Fruit fly (Drosophila melanogaster) whole organism, embryonic: Measurements from ENCODE around the gene CG12519.

Source experiments
- Atf-2 ChIP-seq: fragments of 200-800 bp; sonication (Bioruptor generic); optimal IDR thresholded peaks from 2 replicates; lab custom pipeline; 2016; ENCODE audit warnings: missing biosample characterization, missing genetic modification characterization
- Bgb ChIP-seq: fragments of 200-800 bp; sonication (Bioruptor generic); IDR thresholded peaks from 2 replicates; pipeline ENCODE4 v1.3.6; 2022; ENCODE audit warnings: missing biosample characterization, missing genetic modification characterization; ENCODE audit not compliant: partially characterized antibody
- CG10321 ChIP-seq: fragments of 200-800 bp; sonication (Bioruptor generic); IDR thresholded peaks from 2 replicates; pipeline ENCODE4 v1.3.6; 2022; ENCODE audit warnings: missing biosample characterization, missing genetic modification characterization
- CG10543 ChIP-seq: fragments of 200-800 bp; sonication (Bioruptor generic); optimal IDR thresholded peaks from 3 replicates; lab custom pipeline; 2017; ENCODE audit warnings: missing biosample characterization, mild to moderate bottlenecking, missing genetic modification characterization, moderate library complexity
- CG11093 ChIP-seq: fragments of 200-800 bp; sonication (Bioruptor generic); IDR thresholded peaks from 3 replicates; pipeline ENCODE4 v1.3.6; 2022; ENCODE audit warnings: missing biosample characterization, missing genetic modification characterization
- CG14965 ChIP-seq: fragments of 200-800 bp; sonication (Bioruptor generic); optimal IDR thresholded peaks from 2 replicates; lab custom pipeline; 2016; ENCODE audit warnings: missing biosample characterization, missing genetic modification characterization, borderline replicate concordance
- CG15601 ChIP-seq: fragments of 200-800 bp; sonication (Bioruptor generic); optimal IDR thresholded peaks from 3 replicates; lab custom pipeline; 2019; ENCODE audit warnings: missing biosample characterization, mild to moderate bottlenecking, missing genetic modification characterization, moderate library complexity
- CG18262 ChIP-seq: fragments of 200-800 bp; optimal IDR thresholded peaks from 3 replicates; lab custom pipeline; 2019; ENCODE audit warnings: missing biosample characterization, mild to moderate bottlenecking, missing genetic modification characterization, moderate library complexity
- CG2120 ChIP-seq: fragments of 200-800 bp; sonication (Bioruptor generic); optimal IDR thresholded peaks from 3 replicates; lab custom pipeline; 2016; ENCODE audit warnings: missing biosample characterization, missing genetic modification characterization
- CG32532 ChIP-seq: fragments of 200-800 bp; sonication (Bioruptor generic); IDR thresholded peaks from 2 replicates; pipeline ENCODE4 v1.3.6; 2022; ENCODE audit warnings: missing biosample characterization, missing genetic modification characterization
- CG33557 ChIP-seq: fragments of 200-800 bp; sonication (Bioruptor generic); optimal IDR thresholded peaks from 2 replicates; lab custom pipeline; 2019; ENCODE audit warnings: missing biosample characterization, mild to moderate bottlenecking, missing genetic modification characterization, moderate library complexity
- CG34224 ChIP-seq: fragments of 200-800 bp; sonication (Bioruptor generic); IDR thresholded peaks from 3 replicates; pipeline ENCODE4 v1.3.6; 2022; ENCODE audit warnings: missing biosample characterization, missing genetic modification characterization; ENCODE audit not compliant: partially characterized antibody
- CG4820 ChIP-seq: fragments of 200-800 bp; sonication (Bioruptor generic); optimal IDR thresholded peaks from 3 replicates; lab custom pipeline; 2016; ENCODE audit warnings: missing biosample characterization, missing genetic modification characterization
- CG5953 ChIP-seq: fragments of 200-800 bp; sonication (Bioruptor generic); IDR thresholded peaks from 2 replicates; pipeline ENCODE4 v1.3.6; 2022; ENCODE audit warnings: missing biosample characterization, missing genetic modification characterization
- CG6765 ChIP-seq: fragments of 200-800 bp; sonication (Bioruptor generic); optimal IDR thresholded peaks from 3 replicates; lab custom pipeline; 2017; ENCODE audit warnings: missing biosample characterization, mild to moderate bottlenecking, missing genetic modification characterization
- CG7745 ChIP-seq: fragments of 200-800 bp; sonication (Bioruptor generic); optimal IDR thresholded peaks from 2 replicates; lab custom pipeline; 2018; ENCODE audit warnings: missing biosample characterization, mild to moderate bottlenecking, missing genetic modification characterization, moderate library complexity
- CG9932 ChIP-seq: fragments of 200-800 bp; sonication (Bioruptor generic); IDR thresholded peaks from 2 replicates; pipeline ENCODE4 v1.3.6; 2022; ENCODE audit warnings: missing biosample characterization, missing genetic modification characterization
- CoRest ChIP-seq: fragments of 200-800 bp; sonication (Bioruptor generic); optimal IDR thresholded peaks from 3 replicates; lab custom pipeline; 2018; ENCODE audit warnings: missing biosample characterization, mild to moderate bottlenecking, missing genetic modification characterization, moderate library complexity
- Dbx ChIP-seq: fragments of 200-800 bp; sonication (Bioruptor generic); IDR thresholded peaks from 3 replicates; pipeline ENCODE4 v1.3.6; 2022; ENCODE audit warnings: missing biosample characterization, missing genetic modification characterization
- Deaf1 ChIP-seq: fragments of 200-800 bp; optimal IDR thresholded peaks from 3 replicates; lab custom pipeline; 2019; ENCODE audit warnings: missing biosample characterization, mild to moderate bottlenecking, missing genetic modification characterization, moderate library complexity
- Doc2 ChIP-seq: fragments of 200-800 bp; sonication (Bioruptor generic); IDR thresholded peaks from 2 replicates; pipeline ENCODE4 v1.3.6; 2022; ENCODE audit warnings: missing biosample characterization, missing genetic modification characterization
- Eip74EF ChIP-seq, 2 experiments: fragments of 200-800 bp in 1 of 2; fragments of >200 bp in 1 of 2; sonication (Bioruptor generic) in 1 of 2; optimal IDR thresholded peaks; 2 replicates each; lab custom pipeline; 2017 to 2019; ENCODE audit warnings: missing biosample characterization in 2 of 2, missing genetic modification characterization in 2 of 2, mild to moderate bottlenecking in 1 of 2, moderate library complexity in 1 of 2
- Fer2 ChIP-seq: fragments of 200-800 bp; sonication (Bioruptor generic); optimal IDR thresholded peaks from 2 replicates; lab custom pipeline; 2018; ENCODE audit warnings: missing biosample characterization, mild to moderate bottlenecking, missing genetic modification characterization, moderate library complexity
- GATAe ChIP-seq: fragments of 200-800 bp; sonication (Bioruptor generic); conservative IDR thresholded peaks from 2 replicates; pipeline ENCODE4 v1.3.6; 2022; ENCODE audit warnings: missing biosample characterization, missing genetic modification characterization
- Gsc ChIP-seq: fragments of 200-800 bp; sonication (Bioruptor generic); IDR thresholded peaks from 2 replicates; pipeline ENCODE4 v1.3.6; 2022; ENCODE audit warnings: missing biosample characterization, missing genetic modification characterization
- HLH54F ChIP-seq: fragments of 200-800 bp; sonication (Bioruptor generic); optimal IDR thresholded peaks from 3 replicates; lab custom pipeline; 2016; ENCODE audit warnings: missing biosample characterization, missing genetic modification characterization
- HLHmδ ChIP-seq: fragments of 200-800 bp; sonication (Bioruptor generic); optimal IDR thresholded peaks from 2 replicates; lab custom pipeline; 2018; ENCODE audit warnings: missing biosample characterization, mild to moderate bottlenecking, missing genetic modification characterization, moderate library complexity
- Hmr ChIP-seq: fragments of 200-800 bp; sonication (Bioruptor generic); optimal IDR thresholded peaks from 3 replicates; lab custom pipeline; 2017; ENCODE audit warnings: mild to moderate bottlenecking, missing biosample characterization, missing genetic modification reagents, missing genetic modification characterization
- Rfx ChIP-seq: fragments of 200-800 bp; sonication (Bioruptor generic); IDR thresholded peaks from 2 replicates; pipeline ENCODE4 v1.3.6; 2022; ENCODE audit warnings: missing biosample characterization, missing genetic modification characterization
- Side ChIP-seq: fragments of 200-800 bp; sonication (Bioruptor generic); optimal IDR thresholded peaks from 2 replicates; lab custom pipeline; 2016; ENCODE audit warnings: missing biosample characterization, missing genetic modification characterization
- Sin3A ChIP-seq: fragments of >200 bp; optimal IDR thresholded peaks from 2 replicates; lab custom pipeline; 2018
- TFAM ChIP-seq: fragments of 200-800 bp; sonication (Bioruptor generic); optimal IDR thresholded peaks from 2 replicates; lab custom pipeline; 2017; ENCODE audit warnings: missing biosample characterization, missing genetic modification characterization, inconsistent platforms
- Tbp ChIP-seq: fragments of >200 bp; optimal IDR thresholded peaks from 2 replicates; lab custom pipeline; 2018; ENCODE audit warnings: missing biosample characterization, missing genetic modification characterization
- Xbp1 ChIP-seq: fragments of 200-800 bp; sonication (Bioruptor generic); optimal IDR thresholded peaks from 3 replicates; lab custom pipeline; 2016; ENCODE audit warnings: missing biosample characterization, mild to moderate bottlenecking, missing genetic modification characterization
- caup ChIP-seq: fragments of 200-800 bp; sonication (Bioruptor generic); optimal IDR thresholded peaks from 3 replicates; lab custom pipeline; 2017; ENCODE audit warnings: missing biosample characterization, mild to moderate bottlenecking, missing genetic modification characterization, moderate library complexity; ENCODE audit not compliant: severe bottlenecking
- dmrt11E ChIP-seq: fragments of 200-800 bp; sonication (Bioruptor generic); optimal IDR thresholded peaks from 3 replicates; lab custom pipeline; 2018; ENCODE audit warnings: missing biosample characterization, mild to moderate bottlenecking, missing genetic modification characterization, moderate library complexity
- dysf ChIP-seq: fragments of 200-800 bp; sonication (Bioruptor generic); IDR thresholded peaks from 3 replicates; pipeline ENCODE4 v1.3.6; 2022; ENCODE audit warnings: missing biosample characterization, missing genetic modification characterization
- hb ChIP-seq: fragments of 200-800 bp; sonication (Bioruptor generic); IDR thresholded peaks from 3 replicates; pipeline ENCODE4 v1.3.6; 2022; ENCODE audit warnings: missing biosample characterization, missing genetic modification characterization; ENCODE audit not compliant: partially characterized antibody
- ken ChIP-seq: fragments of 200-800 bp; sonication (Bioruptor generic); IDR thresholded peaks from 3 replicates; pipeline ENCODE4 v1.3.6; 2022; ENCODE audit warnings: missing biosample characterization, missing genetic modification characterization
- lmd ChIP-seq: fragments of 200-800 bp; sonication (Bioruptor generic); IDR thresholded peaks from 2 replicates; pipeline ENCODE4 v1.3.6; 2022; ENCODE audit warnings: missing biosample characterization, missing genetic modification characterization
- nau ChIP-seq: fragments of 200-800 bp; sonication (Bioruptor generic); optimal IDR thresholded peaks from 3 replicates; lab custom pipeline; 2017; ENCODE audit warnings: missing biosample characterization, mild to moderate bottlenecking, missing genetic modification characterization, missing genetic modification reagents
- pho ChIP-seq: fragments of 200-800 bp; sonication (Bioruptor generic); optimal IDR thresholded peaks from 2 replicates; lab custom pipeline; 2016; ENCODE audit warnings: missing biosample characterization, missing genetic modification characterization
- psq ChIP-seq: fragments of 200-800 bp; sonication (Bioruptor generic); optimal IDR thresholded peaks from 2 replicates; lab custom pipeline; 2017; ENCODE audit warnings: missing biosample characterization, missing genetic modification characterization
- sd ChIP-seq: fragments of 200-800 bp; sonication (Bioruptor generic); optimal IDR thresholded peaks from 3 replicates; lab custom pipeline; 2018; ENCODE audit warnings: missing biosample characterization, mild to moderate bottlenecking, missing genetic modification characterization, moderate library complexity
- sob ChIP-seq: fragments of 200-800 bp; sonication (Bioruptor generic); IDR thresholded peaks from 2 replicates; pipeline ENCODE4 v1.3.6; 2022; ENCODE audit warnings: missing biosample characterization, missing genetic modification characterization
- trem ChIP-seq: fragments of 200-800 bp; optimal IDR thresholded peaks from 3 replicates; lab custom pipeline; 2019; ENCODE audit warnings: missing biosample characterization, mild to moderate bottlenecking, missing genetic modification characterization, moderate library complexity
- ttk ChIP-seq: fragments of 200-800 bp; sonication (Bioruptor generic); IDR thresholded peaks from 2 replicates; pipeline ENCODE4 v2.1.2; 2022; ENCODE audit warnings: missing biosample characterization, missing genetic modification characterization
- wdn ChIP-seq: fragments of 200-800 bp; sonication (Bioruptor generic); IDR thresholded peaks from 2 replicates; pipeline ENCODE4 v1.3.6; 2022; ENCODE audit warnings: missing biosample characterization, missing genetic modification characterization
- wek ChIP-seq: fragments of 200-800 bp; sonication (Bioruptor generic); optimal IDR thresholded peaks from 3 replicates; lab custom pipeline; 2018; ENCODE audit warnings: missing biosample characterization, mild to moderate bottlenecking, missing genetic modification characterization, moderate library complexity
- wor ChIP-seq: fragments of 200-800 bp; sonication (Bioruptor generic); IDR thresholded peaks from 2 replicates; pipeline ENCODE4 v1.3.6; 2022; ENCODE audit warnings: missing biosample characterization, missing genetic modification characterization

Gene CG12519

DNA sequence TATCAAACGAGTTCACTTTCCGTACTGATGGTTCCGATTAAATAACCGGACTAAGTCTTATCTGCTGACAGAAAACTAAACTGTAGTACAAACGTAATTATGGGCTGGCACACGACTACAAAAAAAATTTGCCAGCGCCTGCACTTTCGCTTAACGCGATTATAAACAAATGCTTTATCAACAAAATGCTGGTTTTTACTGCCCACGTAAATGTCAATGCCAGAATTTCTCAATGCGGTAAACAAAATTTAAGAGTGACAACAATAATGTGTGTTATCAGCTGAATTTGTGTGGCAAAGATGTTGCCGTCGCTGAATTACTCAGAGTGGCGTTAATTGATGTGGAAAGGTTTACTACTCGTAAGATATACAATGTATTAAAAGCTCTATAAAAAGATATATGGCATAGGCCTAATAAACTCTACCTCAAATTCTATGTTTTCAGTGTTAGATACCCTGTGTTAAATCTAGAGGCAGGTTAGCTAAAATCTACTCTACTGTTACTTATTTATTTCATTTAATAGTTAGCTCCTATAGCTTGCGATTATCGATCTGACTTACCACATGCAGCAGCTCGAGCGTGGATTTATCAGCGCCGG, 23.8 kb downstream of the CG12519 start (continued):
- TF ChIP-seq CG33557 (GFP tag; lab: Kevin White, UChicago) (no peak), nau (GFP tag; lab: Kevin White, UChicago) (no peak), pho (GFP tag; lab: Kevin White, UChicago) (no peak), dmrt11E (tag; lab: Kevin White, UChicago) (no peak), Side (no peak), wek (peak; percentile 32), CG7745 (tag; lab: Kevin White, UChicago) (no peak), CG5953 (GFP tag; lab: Robert Waterston, UW) (no peak), Tbp (GFP tag; lab: Kevin White, UChicago) (no peak), CG4820 (GFP tag; lab: Kevin White, UChicago) (no peak), CG10321 (GFP tag; lab: Robert Waterston, UW) (no peak), hb (GFP tag; lab: Robert Waterston, UW) (no peak), CG34224 (no peak), Atf-2 (GFP tag; lab: Kevin White, UChicago) (no peak), CoRest (tag; lab: Kevin White, UChicago) (peak; percentile 8), CG10543 (peak; percentile 9), HLH54F (no peak), Sin3A (lab: Kevin White, UChicago) (no peak), wor (GFP tag; lab: Robert Waterston, UW) (no peak), trem (tag; lab: Kevin White, UChicago) (no peak), sd (peak; percentile 24), CG18262 (tag; lab: Kevin White, UChicago) (no peak)

- peak; percentile 27; the same call in 1 of the 2 replicates for TF ChIP-seq CG32532 (GFP tag; lab: Robert Waterston, UW)
- 0 out of 2 replicates have a peak, but pooled peaks have one; percentile 48 for TF ChIP-seq wdn (GFP tag; lab: Robert Waterston, UW)
- 0 out of 3 replicates have a peak, but pooled peaks have one; percentile 16 for TF ChIP-seq Dbx
- TF ChIP-seq CG15601 (tag; lab: Kevin White, UChicago), result no peak
- no peak for TF ChIP-seq Gsc (GFP tag; lab: Robert Waterston, UW)
- no peak for TF ChIP-seq TFAM (GFP tag; lab: Kevin White, UChicago)
- peak; percentile 3 for TF ChIP-seq CG2120 (GFP tag; lab: Kevin White, UChicago)
- 0 out of 2 replicates have a peak, but pooled peaks have one; percentile 9 for TF ChIP-seq ttk
- TF ChIP-seq HLHmδ, result no peak
- no peak for TF ChIP-seq sob
- TF ChIP-seq caup (GFP tag; lab: Kevin White, UChicago), result no peak
- TF ChIP-seq Doc2 (GFP tag; lab: Robert Waterston, UW), result no peak
- peak; percentile 4; the same call in 1 of the 2 replicates for TF ChIP-seq lmd (GFP tag; lab: Robert Waterston, UW)
- TF ChIP-seq ken (GFP tag; lab: Robert Waterston, UW), result no peak
- no peak for TF ChIP-seq GATAe
- no peak for TF ChIP-seq psq (GFP tag; lab: Kevin White, UChicago)
- TF ChIP-seq CG9932 (GFP tag; lab: Robert Waterston, UW), result peak; percentile 40; the same call in 1 of the 2 replicates
- no peak for TF ChIP-seq CG11093 (GFP tag; lab: Robert Waterston, UW)
- peak; percentile 33; the same call in 1 of the 2 replicates for TF ChIP-seq Rfx (GFP tag; lab: Robert Waterston, UW)
- TF ChIP-seq CG6765 (GFP tag; lab: Kevin White, UChicago), result peak; percentile 33
- peak; percentile 8 for TF ChIP-seq Hmr (GFP tag; lab: Kevin White, UChicago)
- TF ChIP-seq Xbp1, result no peak
- peak; percentile 28; the same call in 1 of the 3 replicates for TF ChIP-seq dysf
- TF ChIP-seq Bgb, result no peak
- no peak for TF ChIP-seq Eip74EF (GFP tag; optimal IDR thresholded peaks at IDR 0.05; lab: Kevin White, UChicago)
- peak; percentile 52 for TF ChIP-seq Deaf1 (tag; lab: Kevin White, UChicago)
- TF ChIP-seq Fer2 (tag; lab: Kevin White, UChicago), result no peak
- no peak for TF ChIP-seq CG14965 (GFP tag; lab: Kevin White, UChicago)
These were observed 24.3 kb downstream of the CG12519 start for dm6 chr3L:19496600-19496999.
